Worm (Caenorhabditis elegans): ENCODE data around the gene rcat-1.

rcat-1 gene

DNA sequence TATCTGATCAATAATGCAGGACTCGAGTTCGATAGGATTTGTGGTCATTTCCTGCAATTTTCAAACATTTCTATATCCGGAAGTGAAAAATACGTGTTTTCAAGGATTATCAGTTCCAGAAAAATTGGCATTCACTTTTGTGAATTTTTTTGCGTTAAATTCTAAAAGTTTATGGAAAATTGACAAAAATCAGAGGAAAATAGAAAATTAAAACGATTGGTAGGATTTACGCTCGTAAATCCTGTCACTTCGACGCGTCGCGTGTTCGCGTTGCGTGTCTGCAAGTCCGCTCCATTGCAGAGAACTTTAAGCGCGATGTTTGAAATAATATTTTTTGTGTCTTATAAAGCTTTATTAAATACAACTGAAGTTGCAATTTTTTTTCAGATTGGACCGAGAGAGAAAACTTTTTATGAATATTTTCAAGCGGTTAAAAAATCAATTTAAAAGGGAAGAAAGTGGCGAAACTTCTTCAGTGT, at the start of gene rcat-1:
TSS of gene rcat-1 (minus strand) at position 51 of the 479 bp plus-strand sequence.
- TF ChIP-seq ceh-43 (GFP tag; optimal IDR thresholded peaks at IDR 0.05) (no peak), tbx-8 (GFP tag; optimal IDR thresholded peaks at IDR 0.05) (no peak), nhr-28 (tag; optimal IDR thresholded peaks at IDR 0.05) (no peak), ham-2 (GFP tag; optimal IDR thresholded peaks at IDR 0.05) (no peak), ceh-39 (tag; optimal IDR thresholded peaks at IDR 0.05) (peak; percentile 74), hlh-1 (tag; optimal IDR thresholded peaks at IDR 0.05) (peak; percentile 36), flh-1 (GFP tag; optimal IDR thresholded peaks at IDR 0.05) (no peak), lin-32 (GFP tag; optimal IDR thresholded peaks at IDR 0.05) (no peak), sem-2 (GFP tag; optimal IDR thresholded peaks at IDR 0.05) (no peak), pha-4 (tag; optimal IDR thresholded peaks at IDR 0.05) (peak; percentile 78), sptf-1 (tag; optimal IDR thresholded peaks at IDR 0.05) (no peak), unc-62 (GFP tag; optimal IDR thresholded peaks at IDR 0.05) (peak; percentile 59), unc-39 (tag; optimal IDR thresholded peaks at IDR 0.05) (no peak), cnd-1 (tag; optimal IDR thresholded peaks at IDR 0.05) (peak; percentile 9), ceh-83 (GFP tag; optimal IDR thresholded peaks at IDR 0.05) (no peak), lsy-2 (tag; optimal IDR thresholded peaks at IDR 0.05) (peak; percentile 87), nhr-2 (tag; optimal IDR thresholded peaks at IDR 0.05) (peak; percentile 10), mep-1 (tag; optimal IDR thresholded peaks at IDR 0.05) (peak; percentile 95), elt-3 (tag; optimal IDR thresholded peaks at IDR 0.05) (no peak), unc-120 (tag; optimal IDR thresholded peaks at IDR 0.05; ENCODE audit: poor library complexity, severe bottlenecking) (peak; percentile 8), lin-13 (tag; optimal IDR thresholded peaks at IDR 0.05) (peak; percentile 89), mls-2 (tag; optimal IDR thresholded peaks at IDR 0.05) (no peak), ces-1 (GFP tag; optimal IDR thresholded peaks at IDR 0.05) (peak; percentile 72), mab-5 (tag; optimal IDR thresholded peaks at IDR 0.05) (no peak), nhr-237 (tag; optimal IDR thresholded peaks at IDR 0.05) (peak; percentile 83)

DNA sequence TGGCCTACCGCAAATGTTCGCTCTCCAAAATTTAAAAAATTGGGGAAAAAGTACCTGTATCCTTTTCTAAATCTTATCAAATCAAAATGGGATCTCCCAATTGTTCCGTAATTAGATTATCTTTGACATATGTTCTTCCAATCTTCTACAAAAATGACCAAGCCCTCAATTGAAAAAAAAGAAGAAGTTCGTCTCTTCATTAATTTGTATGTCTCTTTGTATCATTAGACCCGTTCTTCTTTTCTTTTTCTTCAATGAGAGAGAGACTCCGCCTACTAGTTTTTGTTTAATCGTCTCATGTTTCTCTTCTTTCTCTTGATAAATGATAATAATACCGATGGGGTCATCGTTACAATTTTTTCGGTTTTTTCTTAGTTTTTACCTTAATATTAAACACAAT, 48.0 kb upstream of the rcat-1 start:
- TF ChIP-seq sem-2 (GFP tag; optimal IDR thresholded peaks at IDR 0.05) (no peak), ztf-11 (tag; optimal IDR thresholded peaks at IDR 0.05) (no peak), unc-120 (tag; optimal IDR thresholded peaks at IDR 0.05; ENCODE audit: poor library complexity, severe bottlenecking) (no peak), ceh-83 (GFP tag; optimal IDR thresholded peaks at IDR 0.05) (no peak), unc-62 (GFP tag; optimal IDR thresholded peaks at IDR 0.05) (no peak), nhr-28 (tag; optimal IDR thresholded peaks at IDR 0.05) (no peak), elt-1 (tag; optimal IDR thresholded peaks at IDR 0.05; ENCODE audit: borderline replicate concordance, insufficient read depth) (no peak), blmp-1 (tag; optimal IDR thresholded peaks at IDR 0.05) (no peak), hlh-1 (tag; optimal IDR thresholded peaks at IDR 0.05) (no peak), lsy-2 (tag; optimal IDR thresholded peaks at IDR 0.05) (no peak), nhr-237 (tag; optimal IDR thresholded peaks at IDR 0.05) (no peak), ham-2 (GFP tag; optimal IDR thresholded peaks at IDR 0.05) (no peak), ceh-43 (GFP tag; optimal IDR thresholded peaks at IDR 0.05) (no peak), M03D4.4 (tag; optimal IDR thresholded peaks at IDR 0.05) (no peak), nhr-2 (tag; optimal IDR thresholded peaks at IDR 0.05) (no peak), mls-2 (tag; optimal IDR thresholded peaks at IDR 0.05) (no peak), flh-1 (GFP tag; optimal IDR thresholded peaks at IDR 0.05) (no peak), sptf-1 (tag; optimal IDR thresholded peaks at IDR 0.05) (no peak), lin-13 (tag; optimal IDR thresholded peaks at IDR 0.05) (no peak), unc-39 (tag; optimal IDR thresholded peaks at IDR 0.05) (no peak)

DNA sequence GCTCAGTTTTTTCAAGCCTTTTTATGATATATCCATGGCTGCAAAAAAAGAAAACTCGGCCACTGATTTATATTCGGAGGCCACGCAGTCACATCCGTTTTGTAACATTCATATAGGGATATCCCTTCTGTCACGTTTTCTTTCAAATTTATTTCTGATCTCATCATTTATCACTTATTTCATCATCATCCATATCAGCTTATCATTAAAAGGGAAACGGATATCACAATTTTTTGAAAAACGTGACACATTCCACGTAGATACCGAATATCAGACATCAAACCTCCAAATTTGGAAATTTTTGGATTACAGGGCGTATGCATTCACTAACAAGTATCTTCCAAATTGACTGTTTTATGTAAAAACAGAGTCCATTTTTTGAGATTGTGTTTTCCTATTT, 47.5 kb upstream of the rcat-1 start:
- no peak for TF ChIP-seq mab-5 (tag; optimal IDR thresholded peaks at IDR 0.05)
- no peak for TF ChIP-seq ceh-39 (tag; optimal IDR thresholded peaks at IDR 0.05)
- TF ChIP-seq elt-3 (tag; optimal IDR thresholded peaks at IDR 0.05) = peak; percentile 3
- no peak for TF ChIP-seq ham-2 (GFP tag; optimal IDR thresholded peaks at IDR 0.05)

DNA sequence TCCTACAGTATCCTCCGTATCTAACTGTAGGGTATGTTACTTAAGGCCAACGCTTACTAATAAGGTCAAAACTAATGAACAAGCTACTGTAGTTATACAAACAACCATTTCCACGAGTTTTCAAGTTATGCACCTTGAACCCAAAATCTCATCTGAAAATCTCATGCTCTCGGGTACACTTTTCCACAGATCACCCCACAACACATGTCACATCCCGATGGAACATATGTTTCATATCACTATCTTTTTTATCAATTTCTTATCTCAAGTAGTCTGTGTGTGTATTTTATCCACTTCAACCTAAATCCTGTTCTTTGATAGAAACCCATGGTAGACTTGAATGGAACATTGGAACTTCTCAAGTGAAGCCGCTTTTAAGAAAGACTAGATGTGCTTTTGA, 45.1 kb upstream of the rcat-1 start:
- TF ChIP-seq lsy-2 (tag; optimal IDR thresholded peaks at IDR 0.05) (no peak), elt-3 (tag; optimal IDR thresholded peaks at IDR 0.05) (no peak), nhr-237 (tag; optimal IDR thresholded peaks at IDR 0.05) (no peak), ztf-11 (tag; optimal IDR thresholded peaks at IDR 0.05) (no peak), ham-2 (GFP tag; optimal IDR thresholded peaks at IDR 0.05) (no peak), hlh-1 (tag; optimal IDR thresholded peaks at IDR 0.05) (no peak), snpc-4 (tag; optimal IDR thresholded peaks at IDR 0.05) (no peak), nhr-76 (tag; optimal IDR thresholded peaks at IDR 0.05) (no peak), mls-2 (tag; optimal IDR thresholded peaks at IDR 0.05) (no peak), lin-32 (GFP tag; optimal IDR thresholded peaks at IDR 0.05) (no peak), pha-4 (tag; optimal IDR thresholded peaks at IDR 0.05) (no peak), nhr-12 (tag; optimal IDR thresholded peaks at IDR 0.05) (no peak), nhr-28 (tag; optimal IDR thresholded peaks at IDR 0.05) (no peak), blmp-1 (tag; optimal IDR thresholded peaks at IDR 0.05) (no peak), bed-3 (GFP tag; optimal IDR thresholded peaks at IDR 0.05) (no peak), cnd-1 (tag; optimal IDR thresholded peaks at IDR 0.05) (no peak)
